Worm (Caenorhabditis elegans) whole organism, late embryonic: ENCODE results near the gene tag-335.

Experiments
- C38D4.7 ChIP-seq: fragments of 200-800 bp; sonication (Bioruptor generic); optimal IDR thresholded peaks from 2 replicates; lab custom pipeline; 2018; ENCODE audit warnings: mild to moderate bottlenecking, missing genetic modification characterization, moderate library complexity, missing compliant biosample characterization
- K02D7.2 ChIP-seq: sonication (generic microtip); optimal IDR thresholded peaks from 2 replicates; lab custom pipeline; 2017; ENCODE audit warnings: mild to moderate bottlenecking, missing genetic modification characterization, missing compliant biosample characterization
- T23F11.4 ChIP-seq: fragments of 200-800 bp; sonication (Bioruptor generic); optimal IDR thresholded peaks from 2 replicates; lab custom pipeline; 2018; ENCODE audit warnings: mild to moderate bottlenecking, missing genetic modification characterization, missing compliant biosample characterization
- Y22D7AL.16 ChIP-seq: sonication (generic microtip); optimal IDR thresholded peaks from 2 replicates; lab custom pipeline; 2016; ENCODE audit warnings: missing genetic modification characterization, missing compliant biosample characterization
- ceh-14 ChIP-seq: sonication (generic microtip); optimal IDR thresholded peaks from 2 replicates; lab custom pipeline; 2016; ENCODE audit warnings: missing genotype, missing genetic modification characterization, missing compliant biosample characterization
- ceh-2 ChIP-seq: sonication (generic microtip); optimal IDR thresholded peaks from 2 replicates; lab custom pipeline; 2016; ENCODE audit warnings: missing genotype, missing genetic modification characterization, missing compliant biosample characterization
- ceh-22 ChIP-seq: sonication (generic microtip); optimal IDR thresholded peaks from 2 replicates; lab custom pipeline; 2017; ENCODE audit warnings: missing biosample characterization, missing genetic modification characterization
- ceh-31 ChIP-seq: sonication (generic microtip); optimal IDR thresholded peaks from 2 replicates; lab custom pipeline; 2016; ENCODE audit warnings: missing genetic modification characterization, missing compliant biosample characterization
- ceh-34 ChIP-seq: sonication (generic microtip); optimal IDR thresholded peaks from 2 replicates; lab custom pipeline; 2016; ENCODE audit warnings: mild to moderate bottlenecking, missing genetic modification characterization, missing compliant biosample characterization
- ceh-48 ChIP-seq: sonication (generic microtip); optimal IDR thresholded peaks from 2 replicates; lab custom pipeline; 2016; ENCODE audit warnings: missing genetic modification characterization, inconsistent platforms, missing compliant biosample characterization
- ceh-9 ChIP-seq: sonication (generic microtip); optimal IDR thresholded peaks from 2 replicates; lab custom pipeline; 2016; ENCODE audit warnings: mild to moderate bottlenecking, missing genetic modification characterization, inconsistent platforms, missing compliant biosample characterization
- elt-4 ChIP-seq: sonication (generic microtip); optimal IDR thresholded peaks from 2 replicates; lab custom pipeline; 2016; ENCODE audit warnings: missing genetic modification characterization, missing compliant biosample characterization
- ets-4 ChIP-seq: sonication (generic microtip); optimal IDR thresholded peaks from 2 replicates; lab custom pipeline; 2016; ENCODE audit warnings: missing genetic modification characterization, missing compliant biosample characterization
- eyg-1 ChIP-seq: sonication (generic microtip); optimal IDR thresholded peaks from 2 replicates; lab custom pipeline; 2016; ENCODE audit warnings: missing genotype, missing genetic modification characterization, missing compliant biosample characterization
- fax-1 ChIP-seq: sonication (generic microtip); optimal IDR thresholded peaks from 2 replicates; lab custom pipeline; 2016; ENCODE audit warnings: missing genotype, missing genetic modification characterization, missing compliant biosample characterization
- fkh-10 ChIP-seq: fragments of 150-350 bp; optimal IDR thresholded peaks from 2 replicates; lab custom pipeline; 2014; ENCODE audit warnings: missing biosample characterization, missing genetic modification reagents, missing genetic modification characterization
- fkh-6 ChIP-seq: sonication (generic microtip); optimal IDR thresholded peaks from 2 replicates; lab custom pipeline; 2016; ENCODE audit warnings: missing genetic modification characterization, missing compliant biosample characterization
- gmeb-2 ChIP-seq: sonication (generic microtip); optimal IDR thresholded peaks from 2 replicates; lab custom pipeline; 2016; ENCODE audit warnings: missing genetic modification characterization, inconsistent platforms, missing compliant biosample characterization
- hlh-15 ChIP-seq: sonication (generic microtip); optimal IDR thresholded peaks from 2 replicates; lab custom pipeline; 2016; ENCODE audit warnings: missing genetic modification characterization, missing compliant biosample characterization
- hlh-8 ChIP-seq: sonication (generic microtip); optimal IDR thresholded peaks from 2 replicates; lab custom pipeline; 2016; ENCODE audit warnings: missing genotype, missing genetic modification characterization, missing compliant biosample characterization
- lim-6 ChIP-seq: sonication (generic microtip); optimal IDR thresholded peaks from 2 replicates; lab custom pipeline; 2016; ENCODE audit warnings: missing genetic modification characterization, missing compliant biosample characterization
- mec-3 ChIP-seq: sonication (generic microtip); optimal IDR thresholded peaks from 2 replicates; lab custom pipeline; 2016; ENCODE audit warnings: borderline replicate concordance, missing genetic modification characterization, missing compliant biosample characterization
- nfya-1 ChIP-seq: sonication (generic microtip); optimal IDR thresholded peaks from 2 replicates; lab custom pipeline; 2017; ENCODE audit warnings: missing genetic modification characterization, mild to moderate bottlenecking, missing compliant biosample characterization, antibody characterized with exemption, moderate library complexity
- nhr-11 ChIP-seq: fragments of 150-350 bp; optimal IDR thresholded peaks from 2 replicates; lab custom pipeline; 2014; ENCODE audit warnings: missing biosample characterization, missing genetic modification characterization
- nhr-232 ChIP-seq: sonication (generic microtip); optimal IDR thresholded peaks from 2 replicates; lab custom pipeline; 2016; ENCODE audit warnings: missing genetic modification characterization, missing compliant biosample characterization
- odd-2 ChIP-seq: sonication (generic microtip); optimal IDR thresholded peaks from 2 replicates; lab custom pipeline; 2017; ENCODE audit warnings: antibody characterized with exemption, mild to moderate bottlenecking, missing genetic modification characterization, missing compliant biosample characterization
- pag-3 ChIP-seq: sonication (generic microtip); optimal IDR thresholded peaks from 2 replicates; lab custom pipeline; 2016; ENCODE audit warnings: missing compliant biosample characterization, missing genetic modification characterization, borderline replicate concordance
- pat-9 ChIP-seq: fragments of 200-800 bp; sonication (Bioruptor generic); optimal IDR thresholded peaks from 2 replicates; lab custom pipeline; 2018; ENCODE audit warnings: mild to moderate bottlenecking, missing genetic modification characterization, moderate library complexity, missing compliant biosample characterization
- pqm-1 ChIP-seq: sonication (generic microtip); optimal IDR thresholded peaks from 2 replicates; lab custom pipeline; 2016; ENCODE audit warnings: missing genetic modification characterization, missing compliant biosample characterization
- pros-1 ChIP-seq: fragments of 150-350 bp; optimal IDR thresholded peaks from 2 replicates; lab custom pipeline; 2014; ENCODE audit warnings: missing biosample characterization, missing genetic modification reagents, missing genetic modification characterization
- ref-2 ChIP-seq: sonication (generic microtip); optimal IDR thresholded peaks from 2 replicates; lab custom pipeline; 2016; ENCODE audit warnings: missing genetic modification characterization, missing compliant biosample characterization
- rnt-1 ChIP-seq: sonication (generic microtip); optimal IDR thresholded peaks from 2 replicates; lab custom pipeline; 2016; ENCODE audit warnings: missing genetic modification characterization, missing compliant biosample characterization
- sox-4 ChIP-seq: sonication (generic microtip); optimal IDR thresholded peaks from 2 replicates; lab custom pipeline; 2017; ENCODE audit warnings: mild to moderate bottlenecking, missing genetic modification characterization, inconsistent platforms, missing compliant biosample characterization
- tbx-2 ChIP-seq: sonication (generic microtip); optimal IDR thresholded peaks from 2 replicates; lab custom pipeline; 2016; ENCODE audit warnings: missing genetic modification characterization, missing compliant biosample characterization
- tbx-7 ChIP-seq: sonication (generic microtip); optimal IDR thresholded peaks from 2 replicates; lab custom pipeline; 2016; ENCODE audit warnings: missing genotype, missing genetic modification characterization, missing compliant biosample characterization
- ttx-3 ChIP-seq: sonication (generic microtip); optimal IDR thresholded peaks from 2 replicates; lab custom pipeline; 2016; ENCODE audit warnings: missing genetic modification reagents, missing genetic modification characterization, missing compliant biosample characterization
- unc-3 ChIP-seq, 2 experiments: fragments of 200-800 bp in 1 of 2; sonication (Bioruptor generic) in 1 of 2; sonication (generic microtip) in 1 of 2; conservative IDR thresholded peaks in 1 of 2; optimal IDR thresholded peaks in 1 of 2; 2 replicates each; pipeline versions ENCODE4 v1.3.6 to Lab custom; 2016 to 2022; ENCODE audit warnings: missing compliant biosample characterization in 2 of 2, missing genetic modification characterization in 2 of 2, missing genetic modification reagents in 1 of 2
- unc-42 ChIP-seq: sonication (generic microtip); optimal IDR thresholded peaks from 2 replicates; lab custom pipeline; 2016; ENCODE audit warnings: missing genotype, missing genetic modification characterization, missing compliant biosample characterization
- unc-55 ChIP-seq: sonication (generic microtip); optimal IDR thresholded peaks from 2 replicates; lab custom pipeline; 2017; ENCODE audit warnings: missing biosample characterization, missing genetic modification reagents, missing genetic modification characterization

tag-335 gene

DNA sequence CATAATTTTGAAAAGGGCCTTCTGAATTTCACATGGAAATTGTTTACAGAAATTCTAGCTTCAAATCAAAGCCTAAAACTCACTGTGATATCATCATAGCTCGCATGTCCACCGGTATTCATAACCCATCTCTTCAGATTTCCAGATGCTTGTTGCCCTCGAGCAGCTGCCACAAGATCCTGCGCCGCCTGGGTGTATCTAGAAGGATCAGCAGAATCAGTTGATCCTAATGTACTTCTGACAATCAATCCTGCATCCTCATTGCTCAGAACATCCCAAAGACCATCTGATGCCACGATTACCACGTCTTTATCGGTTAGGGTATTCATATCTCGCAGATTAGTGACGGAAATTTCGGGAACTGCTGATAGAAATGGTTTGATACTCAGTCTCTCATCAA is 12.5 kb downstream of the tag-335 start:
- TF ChIP-seq K02D7.2 (tag; lab: Kevin White, UChicago), result no peak
- no peak for TF ChIP-seq ref-2 (tag; lab: Kevin White, UChicago)
- TF ChIP-seq ceh-22 (tag; lab: Kevin White, UChicago), result no peak
- TF ChIP-seq pqm-1 (tag; lab: Kevin White, UChicago), result no peak
- no peak for TF ChIP-seq pros-1 (tag; lab: Kevin White, UChicago)
- TF ChIP-seq pat-9 (tag; lab: Kevin White, UChicago), result no peak

ce11 chrIV:12261353-12261752 is 17.0 kb downstream of the tag-335 start, which contains the start of gene sre-14:
TSS of gene sre-14 (minus strand) at chrIV:12261453.
- TF ChIP-seq fkh-6 (tag; lab: Kevin White, UChicago), result no peak
- no peak for TF ChIP-seq fkh-10 (GFP tag; lab: Kevin White, UChicago)
- TF ChIP-seq unc-55, result no peak
- TF ChIP-seq nhr-11 (tag; lab: Kevin White, UChicago), result no peak
- no peak for TF ChIP-seq T23F11.4
- no peak for TF ChIP-seq hlh-8 (tag; lab: Kevin White, UChicago)
- no peak for TF ChIP-seq fax-1 (tag; lab: Kevin White, UChicago)
- no peak for TF ChIP-seq sox-4
- no peak for TF ChIP-seq pqm-1 (tag; lab: Kevin White, UChicago)
- no peak for TF ChIP-seq tbx-2 (tag; lab: Kevin White, UChicago)
- no peak for TF ChIP-seq ceh-34
- TF ChIP-seq pros-1 (tag; lab: Kevin White, UChicago), result no peak
- TF ChIP-seq pat-9 (tag; lab: Kevin White, UChicago), result no peak
- TF ChIP-seq ceh-22 (tag; lab: Kevin White, UChicago), result no peak
- TF ChIP-seq K02D7.2 (tag; lab: Kevin White, UChicago), result no peak
- TF ChIP-seq mec-3 (tag; lab: Kevin White, UChicago), result no peak
- TF ChIP-seq unc-3 (GFP tag; conservative IDR thresholded peaks at IDR 0.05; lab: Robert Waterston, UW), result no peak
- no peak for TF ChIP-seq unc-3 (tag; optimal IDR thresholded peaks at IDR 0.05; lab: Kevin White, UChicago)
- TF ChIP-seq ets-4 (tag; lab: Kevin White, UChicago), result no peak
- no peak for TF ChIP-seq ceh-9
- TF ChIP-seq, all 69 proteins: peak for 0

DNA sequence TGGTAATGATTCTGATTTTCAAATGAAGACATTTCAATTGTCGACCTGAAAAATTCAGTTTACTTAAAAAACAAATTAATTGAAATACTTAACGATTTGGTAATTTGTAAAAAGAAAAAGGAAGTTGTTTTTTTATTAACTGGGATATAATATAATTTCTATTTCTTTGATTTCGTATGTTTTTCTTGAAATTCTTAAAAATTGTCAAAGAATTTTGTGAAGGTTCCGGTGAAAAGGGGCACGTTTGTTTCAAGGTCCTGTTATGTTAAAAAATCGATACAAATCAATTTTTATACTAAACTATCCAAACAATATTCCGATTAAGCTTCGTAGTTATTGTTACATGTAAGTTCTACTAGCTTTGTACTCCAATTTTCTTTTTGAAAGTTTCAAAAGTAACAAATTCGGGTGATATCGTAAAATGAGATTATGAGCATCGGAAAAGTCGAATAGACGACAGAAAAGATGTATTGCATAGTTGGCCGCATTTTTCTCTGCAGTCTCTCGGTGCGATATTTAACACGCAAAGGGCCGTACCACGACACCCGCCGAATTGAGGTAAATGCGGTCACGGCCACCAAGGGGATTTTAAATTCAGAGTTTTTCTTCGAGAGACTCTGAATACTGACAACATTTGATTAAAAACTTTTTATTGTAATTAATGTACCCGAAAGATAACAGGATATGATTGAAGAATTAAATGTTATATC is 19.1 kb downstream of the tag-335 start, which contains the start of gene Y39C12A.9:
TSS of gene Y39C12A.9 (minus strand) at position 51 of the 710 bp plus-strand sequence.
- TF ChIP-seq fax-1 (tag; lab: Kevin White, UChicago), result no peak
- peak; percentile 8 for TF ChIP-seq ceh-31 (tag; lab: Kevin White, UChicago)
- peak; percentile 40 for TF ChIP-seq tbx-2 (tag; lab: Kevin White, UChicago)
- TF ChIP-seq unc-42, result peak; percentile 8
- no peak for TF ChIP-seq ceh-2 (tag; lab: Kevin White, UChicago)
- TF ChIP-seq ttx-3, result no peak
- peak; percentile 4 for TF ChIP-seq ceh-34
- no peak for TF ChIP-seq T23F11.4
- TF ChIP-seq ceh-9, result no peak
- no peak for TF ChIP-seq tbx-7 (tag; lab: Kevin White, UChicago)

DNA sequence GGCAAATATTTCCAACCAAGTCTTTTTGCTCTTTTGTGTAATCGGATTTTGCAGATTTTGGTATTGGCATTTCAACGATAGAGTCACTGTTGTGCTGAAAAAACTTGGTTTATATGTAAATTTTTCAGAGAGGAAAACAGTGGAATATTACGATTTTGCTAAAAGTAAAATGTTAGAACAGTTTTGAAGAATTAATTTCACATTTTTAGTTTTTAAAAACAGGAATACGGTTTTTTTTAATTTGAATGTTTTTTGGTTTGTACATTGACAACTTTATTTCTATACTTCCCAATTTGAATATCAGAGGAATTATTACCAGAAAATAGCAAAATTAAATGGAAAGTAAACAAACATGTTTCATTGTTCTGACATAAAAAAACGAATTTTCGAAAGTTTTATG is 25.8 kb downstream of the tag-335 start, which contains the start of gene dnj-26:
TSS of gene dnj-26 (minus strand) at position 101 of the 400 bp plus-strand sequence.
- TF ChIP-seq K02D7.2 (tag; lab: Kevin White, UChicago) (no peak), ceh-14 (tag; lab: Kevin White, UChicago) (no peak), fkh-6 (tag; lab: Kevin White, UChicago) (no peak)
- TF ChIP-seq, all 69 proteins: peak for 0

DNA sequence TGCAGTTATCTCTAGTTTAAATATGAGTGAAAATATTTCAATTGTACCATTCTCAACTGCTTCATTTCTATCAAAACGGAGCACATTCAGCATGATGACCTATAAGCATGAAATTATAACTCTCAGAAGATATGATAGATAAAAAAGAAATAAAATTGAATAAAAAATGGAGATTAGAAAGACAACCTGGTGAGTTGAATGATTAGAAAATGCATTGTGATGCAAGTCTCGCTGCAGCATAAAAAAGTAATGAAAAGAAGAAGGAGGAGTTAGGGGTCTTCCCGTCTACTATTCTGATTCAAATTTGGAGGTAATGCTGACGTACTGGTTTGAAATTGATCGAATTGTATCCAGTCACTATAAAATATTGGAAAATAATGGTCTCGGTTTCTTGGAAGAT is 33.7 kb downstream of the tag-335 start, which contains the start of gene sre-15:
TSS of gene sre-15 (minus strand) at position 101 of the 400 bp plus-strand sequence.
- TF ChIP-seq ceh-48 (tag; lab: Kevin White, UChicago) (no peak), hlh-15 (tag; lab: Kevin White, UChicago) (no peak), gmeb-2 (tag; lab: Kevin White, UChicago) (no peak)

DNA sequence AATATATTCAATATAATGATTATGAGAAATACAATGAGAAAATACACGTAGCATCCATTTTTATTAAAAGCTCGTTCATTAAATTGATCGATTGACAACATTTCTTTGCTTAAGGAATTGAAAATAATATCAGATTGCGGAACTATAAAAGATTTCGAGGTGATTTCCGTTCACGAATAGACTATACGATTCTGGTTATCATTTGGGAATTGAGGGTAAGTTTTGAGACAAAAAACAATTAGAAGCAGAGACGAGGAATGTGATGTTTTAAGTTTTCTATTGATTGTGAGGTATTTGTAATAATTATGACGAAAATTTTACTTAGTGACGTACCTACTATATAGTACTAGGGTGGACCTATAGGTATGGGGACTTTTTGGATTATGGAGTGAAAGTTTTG is 39.5 kb downstream of the tag-335 start, which contains the start of gene sre-19:
TSS of gene sre-19 (minus strand) at position 101 of the 400 bp plus-strand sequence.
- TF ChIP-seq lim-6 (tag; lab: Kevin White, UChicago), result no peak
- no peak for TF ChIP-seq ceh-14 (tag; lab: Kevin White, UChicago)
- TF ChIP-seq pag-3 (tag; lab: Kevin White, UChicago), result no peak
- TF ChIP-seq Y22D7AL.16 (tag; lab: Kevin White, UChicago), result no peak
- no peak for TF ChIP-seq eyg-1 (tag; lab: Kevin White, UChicago)
- TF ChIP-seq pqm-1 (tag; lab: Kevin White, UChicago), result no peak
- no peak for TF ChIP-seq elt-4 (tag; lab: Kevin White, UChicago)
- no peak for TF ChIP-seq odd-2
- TF ChIP-seq tbx-2 (tag; lab: Kevin White, UChicago), result no peak
- TF ChIP-seq ceh-31 (tag; lab: Kevin White, UChicago), result no peak
- TF ChIP-seq nfya-1 (tag; lab: Kevin White, UChicago), result no peak
- no peak for TF ChIP-seq nhr-11 (tag; lab: Kevin White, UChicago)
- TF ChIP-seq rnt-1, result no peak
- TF ChIP-seq C38D4.7 (GFP tag; lab: Kevin White, UChicago), result no peak
- TF ChIP-seq sox-4, result no peak
- TF ChIP-seq nhr-232 (tag; lab: Kevin White, UChicago), result no peak
